Fruit fly (Drosophila melanogaster) whole organism, embryonic: Measurements from ENCODE around the gene CG44362.

Source experiments
- Atf-2 ChIP-seq: fragments of 200-800 bp; sonication (Bioruptor generic); optimal IDR thresholded peaks from 2 replicates; lab custom pipeline; 2016; ENCODE audit warnings: missing biosample characterization, missing genetic modification characterization
- CG10321 ChIP-seq: fragments of 200-800 bp; sonication (Bioruptor generic); IDR thresholded peaks from 2 replicates; pipeline ENCODE4 v1.3.6; 2022; ENCODE audit warnings: missing biosample characterization, missing genetic modification characterization
- CG10431 ChIP-seq: fragments of 200-800 bp; sonication (Bioruptor generic); optimal IDR thresholded peaks from 3 replicates; lab custom pipeline; 2018; ENCODE audit warnings: missing biosample characterization, mild to moderate bottlenecking, missing genetic modification characterization
- CG11504 ChIP-seq: fragments of 200-800 bp; sonication (Bioruptor generic); optimal IDR thresholded peaks from 3 replicates; lab custom pipeline; 2019; ENCODE audit warnings: missing biosample characterization, mild to moderate bottlenecking, missing genetic modification characterization, moderate library complexity
- CG12942 ChIP-seq: fragments of 200-800 bp; sonication (Bioruptor generic); optimal IDR thresholded peaks from 3 replicates; lab custom pipeline; 2016; ENCODE audit warnings: missing biosample characterization, missing genetic modification characterization
- CG13624 ChIP-seq: fragments of 200-800 bp; sonication (Bioruptor generic); optimal IDR thresholded peaks from 2 replicates; lab custom pipeline; 2016; ENCODE audit warnings: missing biosample characterization, missing genetic modification characterization
- CG15696 ChIP-seq: fragments of 200-800 bp; sonication (Bioruptor generic); optimal IDR thresholded peaks from 2 replicates; lab custom pipeline; 2019; ENCODE audit warnings: missing biosample characterization, mild to moderate bottlenecking, missing genetic modification characterization, moderate library complexity
- CG17186 ChIP-seq: fragments of 200-800 bp; sonication (Bioruptor generic); optimal IDR thresholded peaks from 3 replicates; lab custom pipeline; 2017; ENCODE audit warnings: missing biosample characterization, missing genetic modification reagents, missing genetic modification characterization
- CG17385 ChIP-seq: fragments of 200-800 bp; sonication (Bioruptor generic); optimal IDR thresholded peaks from 3 replicates; lab custom pipeline; 2018; ENCODE audit warnings: missing biosample characterization, mild to moderate bottlenecking, missing genetic modification characterization
- CG17802 ChIP-seq: fragments of 200-800 bp; sonication (Bioruptor generic); optimal IDR thresholded peaks from 2 replicates; lab custom pipeline; 2018; ENCODE audit warnings: missing biosample characterization, mild to moderate bottlenecking, missing genetic modification characterization, moderate library complexity
- CG18262 ChIP-seq: fragments of 200-800 bp; optimal IDR thresholded peaks from 3 replicates; lab custom pipeline; 2019; ENCODE audit warnings: missing biosample characterization, mild to moderate bottlenecking, missing genetic modification characterization, moderate library complexity
- CG2129 ChIP-seq: fragments of 200-800 bp; sonication (Bioruptor generic); IDR thresholded peaks from 2 replicates; pipeline ENCODE4 v1.3.6; 2022; ENCODE audit warnings: missing biosample characterization, missing genetic modification characterization; ENCODE audit not compliant: partially characterized antibody
- CG2875 ChIP-seq: fragments of 200-800 bp; sonication (Bioruptor generic); optimal IDR thresholded peaks from 2 replicates; lab custom pipeline; 2017; ENCODE audit warnings: missing biosample characterization, mild to moderate bottlenecking, missing genetic modification characterization, missing genetic modification reagents
- CG30403 ChIP-seq: fragments of 200-800 bp; sonication (Bioruptor generic); optimal IDR thresholded peaks from 3 replicates; lab custom pipeline; 2016; ENCODE audit warnings: missing biosample characterization, missing genetic modification characterization
- CG3281 ChIP-seq: fragments of 200-800 bp; sonication (Bioruptor generic); optimal IDR thresholded peaks from 3 replicates; lab custom pipeline; 2017; ENCODE audit warnings: missing biosample characterization, mild to moderate bottlenecking, missing genetic modification characterization
- CG3407 ChIP-seq: fragments of 200-800 bp; sonication (Bioruptor generic); optimal IDR thresholded peaks from 2 replicates; lab custom pipeline; 2018; ENCODE audit warnings: missing biosample characterization, mild to moderate bottlenecking, missing genetic modification characterization
- CG7357 ChIP-seq: fragments of 200-800 bp; sonication (Bioruptor generic); IDR thresholded peaks from 3 replicates; pipeline ENCODE4 v1.3.6; 2022; ENCODE audit warnings: missing biosample characterization, missing genetic modification characterization
- CG7745 ChIP-seq: fragments of 200-800 bp; sonication (Bioruptor generic); optimal IDR thresholded peaks from 2 replicates; lab custom pipeline; 2018; ENCODE audit warnings: missing biosample characterization, mild to moderate bottlenecking, missing genetic modification characterization, moderate library complexity
- CG7839 ChIP-seq: fragments of 200-800 bp; sonication (Bioruptor generic); optimal IDR thresholded peaks from 3 replicates; lab custom pipeline; 2018; ENCODE audit warnings: missing biosample characterization, mild to moderate bottlenecking, missing genetic modification characterization, moderate library complexity
- CG7928 ChIP-seq: fragments of 200-800 bp; sonication (Bioruptor generic); optimal IDR thresholded peaks from 2 replicates; lab custom pipeline; 2017; ENCODE audit warnings: missing biosample characterization, mild to moderate bottlenecking, missing genetic modification characterization
- HLH54F ChIP-seq: fragments of 200-800 bp; sonication (Bioruptor generic); optimal IDR thresholded peaks from 3 replicates; lab custom pipeline; 2016; ENCODE audit warnings: missing biosample characterization, missing genetic modification characterization
- Neu2 ChIP-seq: fragments of 200-800 bp; sonication (Bioruptor generic); optimal IDR thresholded peaks from 3 replicates; lab custom pipeline; 2016; ENCODE audit warnings: missing biosample characterization, missing genetic modification characterization, borderline replicate concordance
- Six4 ChIP-seq: fragments of 200-800 bp; sonication (Bioruptor generic); optimal IDR thresholded peaks from 2 replicates; lab custom pipeline; 2016; ENCODE audit warnings: missing biosample characterization, missing genetic modification characterization
- Tbp ChIP-seq: fragments of >200 bp; optimal IDR thresholded peaks from 2 replicates; lab custom pipeline; 2018; ENCODE audit warnings: missing biosample characterization, missing genetic modification characterization
- Trl ChIP-seq, 3 experiments: fragments of >200 bp in 2 of 3; fragments of 200-800 bp in 1 of 3; sonication (Bioruptor generic) in 1 of 3; optimal IDR thresholded peaks; 2 replicates in 1 of 3; 3 replicates in 2 of 3; lab custom pipeline; 2016 to 2017; ENCODE audit warnings: missing biosample characterization in 1 of 3, missing genetic modification characterization in 1 of 3
- Vsx1 ChIP-seq: fragments of 200-800 bp; sonication (Bioruptor generic); optimal IDR thresholded peaks from 2 replicates; lab custom pipeline; 2017; ENCODE audit warnings: missing biosample characterization, mild to moderate bottlenecking, missing genetic modification characterization, missing genetic modification reagents
- az2 ChIP-seq: fragments of 200-800 bp; sonication (Bioruptor generic); optimal IDR thresholded peaks from 3 replicates; lab custom pipeline; 2016; ENCODE audit warnings: missing biosample characterization, missing genetic modification characterization
- bcd ChIP-seq: fragments of 200-800 bp; sonication (Bioruptor generic); optimal IDR thresholded peaks from 2 replicates; lab custom pipeline; 2017; ENCODE audit warnings: missing biosample characterization, mild to moderate bottlenecking, missing genetic modification characterization
- cato ChIP-seq: fragments of 200-800 bp; sonication (Bioruptor generic); optimal IDR thresholded peaks from 2 replicates; lab custom pipeline; 2016; ENCODE audit warnings: missing biosample characterization, missing genetic modification characterization, borderline replicate concordance
- caup ChIP-seq: fragments of 200-800 bp; sonication (Bioruptor generic); optimal IDR thresholded peaks from 3 replicates; lab custom pipeline; 2017; ENCODE audit warnings: missing biosample characterization, mild to moderate bottlenecking, missing genetic modification characterization, moderate library complexity; ENCODE audit not compliant: severe bottlenecking
- croc ChIP-seq: fragments of 200-800 bp; sonication (Bioruptor generic); conservative IDR thresholded peaks from 3 replicates; pipeline ENCODE4 v1.3.6; 2022; ENCODE audit warnings: missing biosample characterization, missing genetic modification characterization
- ewg ChIP-seq: fragments of 200-800 bp; sonication (Bioruptor generic); optimal IDR thresholded peaks from 3 replicates; lab custom pipeline; 2017; ENCODE audit warnings: mild to moderate bottlenecking, missing biosample characterization, missing genetic modification reagents, missing genetic modification characterization
- exex ChIP-seq: fragments of 200-800 bp; sonication (Bioruptor generic); optimal IDR thresholded peaks from 4 replicates; lab custom pipeline; 2018; ENCODE audit warnings: missing biosample characterization, mild to moderate bottlenecking, missing genetic modification characterization, moderate library complexity
- gro ChIP-seq: fragments of 200-800 bp; sonication (Bioruptor generic); optimal IDR thresholded peaks from 2 replicates; lab custom pipeline; 2016; ENCODE audit warnings: missing biosample characterization, missing genetic modification characterization
- gsb-n ChIP-seq: fragments of 200-800 bp; sonication (Bioruptor generic); optimal IDR thresholded peaks from 3 replicates; lab custom pipeline; 2018; ENCODE audit warnings: missing biosample characterization, mild to moderate bottlenecking, missing genetic modification characterization
- knrl ChIP-seq: fragments of 200-800 bp; sonication (Bioruptor generic); IDR thresholded peaks from 3 replicates; pipeline ENCODE4 v1.3.6; 2022; ENCODE audit warnings: missing biosample characterization, missing genetic modification characterization; ENCODE audit not compliant: partially characterized antibody
- lbe ChIP-seq: fragments of 200-800 bp; sonication (Bioruptor generic); optimal IDR thresholded peaks from 2 replicates; lab custom pipeline; 2016; ENCODE audit warnings: missing biosample characterization, mild to moderate bottlenecking, missing genetic modification characterization
- org-1 ChIP-seq: fragments of 200-800 bp; sonication (Bioruptor generic); optimal IDR thresholded peaks from 2 replicates; lab custom pipeline; 2017; ENCODE audit warnings: missing biosample characterization, missing genetic modification characterization
- pb ChIP-seq: fragments of 200-800 bp; sonication (Bioruptor generic); optimal IDR thresholded peaks from 3 replicates; lab custom pipeline; 2016; ENCODE audit warnings: missing biosample characterization, missing genetic modification characterization
- prd ChIP-seq, 3 experiments: fragments of >200 bp in 2 of 3; fragments of 200-800 bp in 1 of 3; sonication (Bioruptor generic) in 1 of 3; optimal IDR thresholded peaks in 2 of 3; IDR thresholded peaks in 1 of 3; 2 replicates in 2 of 3; 3 replicates in 1 of 3; pipeline versions ENCODE4 v1.3.6 to Lab custom; 2017 to 2022; ENCODE audit warnings: missing biosample characterization in 1 of 3, missing genetic modification characterization in 1 of 3
- pzg ChIP-seq: fragments of 200-800 bp; sonication (Bioruptor generic); optimal IDR thresholded peaks from 3 replicates; lab custom pipeline; 2018; ENCODE audit warnings: missing biosample characterization, mild to moderate bottlenecking, missing genetic modification characterization, moderate library complexity
- sisA ChIP-seq: fragments of 200-800 bp; sonication (Bioruptor generic); IDR thresholded peaks from 2 replicates; pipeline ENCODE4 v1.3.6; 2022; ENCODE audit warnings: missing biosample characterization, missing genetic modification characterization
- sna ChIP-seq: fragments of 200-800 bp; sonication (Bioruptor generic); IDR thresholded peaks from 2 replicates; pipeline ENCODE4 v1.3.6; 2022; ENCODE audit warnings: missing biosample characterization, missing genetic modification characterization; ENCODE audit not compliant: partially characterized antibody
- tup ChIP-seq: fragments of 200-800 bp; sonication (Bioruptor generic); optimal IDR thresholded peaks from 2 replicates; lab custom pipeline; 2016; ENCODE audit warnings: missing biosample characterization, mild to moderate bottlenecking, missing genetic modification characterization, moderate library complexity
- zen2 ChIP-seq: fragments of 200-800 bp; sonication (Bioruptor generic); IDR thresholded peaks from 3 replicates; pipeline ENCODE4 v1.3.6; 2022; ENCODE audit warnings: missing biosample characterization, missing genetic modification characterization; ENCODE audit not compliant: partially characterized antibody

CG44362 gene

DNA sequence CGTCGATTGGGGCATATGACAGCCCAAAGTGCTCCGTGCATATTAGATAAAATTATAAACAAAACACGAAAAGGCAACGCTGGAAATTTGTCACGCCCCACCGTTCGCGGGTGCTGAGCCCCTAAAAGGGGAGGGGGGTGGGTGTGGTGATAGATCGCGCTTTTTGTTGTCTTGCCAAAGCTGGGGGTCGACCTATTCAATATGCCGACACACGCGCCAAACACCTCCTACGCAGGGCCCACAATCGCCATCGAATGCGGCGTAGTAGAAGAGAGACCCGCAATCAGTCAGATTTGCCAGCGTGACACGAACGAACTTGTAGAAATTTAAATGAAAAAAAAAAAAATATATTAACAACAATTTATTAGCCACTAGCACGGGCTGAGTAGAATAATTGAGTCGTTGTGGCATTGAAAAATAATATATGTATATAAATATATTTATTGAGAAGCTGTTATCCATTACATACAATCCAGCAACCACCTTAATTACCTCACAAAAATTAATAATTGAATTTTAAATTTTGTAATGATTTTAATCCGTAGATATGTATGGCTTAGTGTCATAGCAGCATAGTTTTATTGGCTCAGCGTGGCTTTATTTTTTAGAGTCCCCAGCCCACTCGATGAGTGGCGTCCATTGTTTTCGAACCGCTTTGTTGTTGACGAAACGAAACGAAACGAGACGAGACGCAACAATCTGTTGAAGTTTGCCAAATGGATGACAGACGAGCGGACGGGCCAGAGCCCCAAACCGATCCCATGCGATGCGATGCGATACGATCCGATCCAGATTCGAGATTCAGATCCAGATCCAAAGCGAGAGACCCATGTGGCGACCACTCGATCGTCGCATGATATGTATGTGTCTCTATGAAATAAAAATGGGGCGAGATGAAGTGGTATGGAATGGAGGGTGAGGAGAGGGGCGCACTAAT is 48.1 kb upstream of the CG44362 start (continued):
- TF ChIP-seq gro (GFP tag; lab: Kevin White, UChicago): peak; percentile 80
- TF ChIP-seq CG15696 (tag; lab: Kevin White, UChicago): peak; percentile 60
- no peak for TF ChIP-seq zen2 (GFP tag; lab: Robert Waterston, UW)
- peak; percentile 70 for TF ChIP-seq sisA (GFP tag; lab: Robert Waterston, UW)
- TF ChIP-seq knrl (GFP tag; lab: Robert Waterston, UW): 0 out of 3 replicates have a peak, but pooled peaks have one; percentile 13
- no peak for TF ChIP-seq CG2129
- TF ChIP-seq az2 (GFP tag; lab: Kevin White, UChicago): peak; percentile 65
- no peak for TF ChIP-seq pzg
- no peak for TF ChIP-seq CG10431 (GFP tag; lab: Kevin White, UChicago)
- peak; percentile 60 for TF ChIP-seq CG17802 (tag; lab: Kevin White, UChicago)
- peak; percentile 70 for TF ChIP-seq CG30403
- TF ChIP-seq bcd (GFP tag; lab: Kevin White, UChicago): peak; percentile 92
- peak; percentile 88 for TF ChIP-seq CG17385 (GFP tag; lab: Kevin White, UChicago)
- peak; percentile 90 for TF ChIP-seq CG13624 (GFP tag; lab: Kevin White, UChicago)
- peak; percentile 78 for TF ChIP-seq CG18262 (tag; lab: Kevin White, UChicago)
- no peak for TF ChIP-seq CG7745
- peak; percentile 69 for TF ChIP-seq CG10321
- no peak for TF ChIP-seq cato (GFP tag; lab: Kevin White, UChicago)
- TF ChIP-seq HLH54F (GFP tag; lab: Kevin White, UChicago): no peak

DNA sequence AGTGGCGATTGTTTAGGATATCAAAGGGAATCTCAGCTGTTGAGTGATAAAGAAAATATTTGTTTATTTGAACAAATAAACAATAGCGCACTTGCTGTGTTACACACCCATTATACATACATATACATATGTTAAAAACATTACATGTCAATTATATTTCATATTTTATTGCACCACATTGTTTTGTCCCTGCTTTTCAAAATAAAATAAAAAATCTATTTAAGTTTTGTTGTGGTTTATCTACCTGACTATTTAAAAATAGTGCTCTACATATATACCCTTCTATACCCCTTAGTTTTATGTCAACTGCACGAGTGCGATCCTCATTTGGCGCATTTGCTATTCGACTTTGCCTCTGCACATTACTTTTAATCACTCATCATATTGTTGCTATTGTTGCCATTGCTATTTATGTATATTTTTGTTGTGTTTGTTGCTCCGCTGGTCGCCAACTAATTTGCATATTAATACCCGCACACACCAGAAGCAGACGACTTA is 47.4 kb upstream of the CG44362 start:
- TF ChIP-seq exex (peak; percentile 71), ewg (GFP tag; lab: Kevin White, UChicago) (peak; percentile 83), CG3407 (GFP tag; lab: Kevin White, UChicago) (peak; percentile 84), sna (GFP tag; lab: Robert Waterston, UW) (no peak), CG12942 (GFP tag; lab: Kevin White, UChicago) (peak; percentile 85), org-1 (peak; percentile 90), tup (GFP tag; lab: Kevin White, UChicago) (peak; percentile 53), Vsx1 (GFP tag; lab: Kevin White, UChicago) (peak; percentile 70), CG17186 (GFP tag; lab: Kevin White, UChicago) (peak; percentile 50), CG2875 (GFP tag; lab: Kevin White, UChicago) (peak; percentile 78), prd (optimal IDR thresholded peaks at IDR 0.05; lab: Kevin White, UChicago) (no peak), prd (GFP tag; IDR thresholded peaks at IDR 0.05; lab: Robert Waterston, UW) (peak; percentile 95), gsb-n (peak; percentile 80), croc (GFP tag; lab: Robert Waterston, UW) (peak; percentile 84), lbe (GFP tag; lab: Kevin White, UChicago) (no peak), CG7357 (peak; percentile 84), CG7839 (tag; lab: Kevin White, UChicago) (peak; percentile 97), Neu2 (GFP tag; lab: Kevin White, UChicago) (no peak), Six4 (peak; percentile 85), pb (GFP tag; lab: Kevin White, UChicago) (peak; percentile 50), Atf-2 (peak; percentile 75), Tbp (GFP tag; lab: Kevin White, UChicago) (no peak), CG3281 (peak; percentile 89), CG7928 (peak; percentile 52), CG11504 (tag; lab: Kevin White, UChicago) (peak; percentile 94), Trl (optimal IDR thresholded peaks at IDR 0.05; lab: Kevin White, UChicago) (no peak), Trl (GFP tag; optimal IDR thresholded peaks at IDR 0.05; lab: Kevin White, UChicago) (peak; percentile 67), CG7745 (peak; percentile 3), caup (GFP tag; lab: Kevin White, UChicago) (peak; percentile 79)
